Worm (Caenorhabditis elegans): Measurements from ENCODE around the gene C54D10.5.

C54D10.5 gene

DNA sequence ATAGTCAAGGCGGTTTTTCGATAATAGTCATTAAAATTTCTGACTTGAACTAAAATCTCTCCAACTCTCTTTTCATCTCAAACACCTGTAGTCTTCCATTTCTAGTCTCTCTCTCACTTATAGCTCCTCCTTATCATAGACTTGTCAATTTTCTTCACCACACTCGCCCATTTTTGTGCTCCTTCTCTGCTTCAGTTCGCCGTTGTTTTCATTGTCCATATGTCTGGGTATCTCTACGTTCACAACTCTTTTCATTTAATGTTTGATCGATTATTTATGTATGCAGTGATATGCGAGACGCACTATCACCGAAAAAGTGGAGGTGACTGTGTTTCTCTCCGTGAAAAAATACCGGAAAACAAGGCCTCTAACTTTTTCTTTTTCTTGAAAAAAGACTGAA is 38.6 kb downstream of the C54D10.5 start (continued):
- peak; percentile 11 for TF ChIP-seq fos-1 (tag; optimal IDR thresholded peaks at IDR 0.05)
- TF ChIP-seq F10B5.3 (tag; optimal IDR thresholded peaks at IDR 0.05), result no peak
- no peak for TF ChIP-seq nhr-48 (tag; optimal IDR thresholded peaks at IDR 0.05)
- TF ChIP-seq tra-1 (GFP tag; IDR thresholded peaks at IDR 0.05), result peak; percentile 52; the same call in 1 of the 2 replicates
- TF ChIP-seq daf-8 (GFP tag; IDR thresholded peaks at IDR 0.05), result no peak
- no peak for TF ChIP-seq zfp-3 (GFP tag; conservative IDR thresholded peaks at IDR 0.05)
- TF ChIP-seq pqm-1 (tag; optimal IDR thresholded peaks at IDR 0.05), result peak; percentile 96
- no peak for TF ChIP-seq lim-7 (GFP tag; IDR thresholded peaks at IDR 0.05)
- TF ChIP-seq php-3 (GFP tag; IDR thresholded peaks at IDR 0.05), result peak; percentile 90
- no peak for TF ChIP-seq set-16 (GFP tag; IDR thresholded peaks at IDR 0.05)
- TF ChIP-seq unc-62 (GFP tag; optimal IDR thresholded peaks at IDR 0.05 in 1 of 2), result peak in 1 of 2 experiments; percentile 72
- TF ChIP-seq unc-62 (tag; optimal IDR thresholded peaks at IDR 0.05), result no peak
- no peak for TF ChIP-seq ceh-62 (tag; optimal IDR thresholded peaks at IDR 0.05)
- no peak for TF ChIP-seq ZK337.2 (GFP tag; IDR thresholded peaks at IDR 0.05)
- no peak for TF ChIP-seq lin-39 (tag; optimal IDR thresholded peaks at IDR 0.05)
- no peak for TF ChIP-seq daf-19 (GFP tag; conservative IDR thresholded peaks at IDR 0.05)
- no peak for TF ChIP-seq nhr-25 (tag; optimal IDR thresholded peaks at IDR 0.05; ENCODE audit: borderline replicate concordance, insufficient read depth)
- TF ChIP-seq ces-1 (GFP tag; optimal IDR thresholded peaks at IDR 0.05), result no peak
- no peak for TF ChIP-seq T20F7.1 (GFP tag; optimal IDR thresholded peaks at IDR 0.05)
- TF ChIP-seq nhr-237 (tag; optimal IDR thresholded peaks at IDR 0.05), result no peak
- TF ChIP-seq nhr-11 (tag; optimal IDR thresholded peaks at IDR 0.05), result peak; percentile 9
- TF ChIP-seq snpc-1.2 (GFP tag; IDR thresholded peaks at IDR 0.05), result no peak
- peak; percentile 71 for TF ChIP-seq nhr-77 (tag; optimal IDR thresholded peaks at IDR 0.05)
- TF ChIP-seq daf-12 (tag; optimal IDR thresholded peaks at IDR 0.05), result no peak
- TF ChIP-seq unc-130 (GFP tag; optimal IDR thresholded peaks at IDR 0.05), result no peak
- no peak for TF ChIP-seq Y105C5A.15 (GFP tag; IDR thresholded peaks at IDR 0.05)
- no peak for TF ChIP-seq sdz-12 (GFP tag; optimal IDR thresholded peaks at IDR 0.05)
- TF ChIP-seq nhr-111 (GFP tag; optimal IDR thresholded peaks at IDR 0.05), result no peak
- no peak for TF ChIP-seq zip-2 (tag; optimal IDR thresholded peaks at IDR 0.05)
- TF ChIP-seq nhr-28 (tag; optimal IDR thresholded peaks at IDR 0.05), result peak; percentile 94
- TF ChIP-seq F44E2.7 (GFP tag; IDR thresholded peaks at IDR 0.05), result no peak
- TF ChIP-seq spr-1 (tag; optimal IDR thresholded peaks at IDR 0.05), result no peak
- TF ChIP-seq Y75B8A.6 (GFP tag; IDR thresholded peaks at IDR 0.05), result no peak
- no peak for TF ChIP-seq lin-15B (tag; optimal IDR thresholded peaks at IDR 0.05)
- TF ChIP-seq snpc-4 (tag; optimal IDR thresholded peaks at IDR 0.05), result no peak
- TF ChIP-seq mxl-3 (GFP tag; optimal IDR thresholded peaks at IDR 0.05), result no peak
- TF ChIP-seq F26F4.8 (GFP tag; conservative IDR thresholded peaks at IDR 0.05), result no peak
- TF ChIP-seq dve-1 (tag; optimal IDR thresholded peaks at IDR 0.05; ENCODE audit: insufficient read depth), result peak; percentile 71
- no peak for TF ChIP-seq Y48G9A.11 (GFP tag; IDR thresholded peaks at IDR 0.05)
- TF ChIP-seq skn-1 (tag; optimal IDR thresholded peaks at IDR 0.05), result no peak
- no peak for TF ChIP-seq daf-16 (GFP tag; optimal IDR thresholded peaks at IDR 0.05)
- TF ChIP-seq daf-16 (tag; optimal IDR thresholded peaks at IDR 0.05), result peak; percentile 93

DNA sequence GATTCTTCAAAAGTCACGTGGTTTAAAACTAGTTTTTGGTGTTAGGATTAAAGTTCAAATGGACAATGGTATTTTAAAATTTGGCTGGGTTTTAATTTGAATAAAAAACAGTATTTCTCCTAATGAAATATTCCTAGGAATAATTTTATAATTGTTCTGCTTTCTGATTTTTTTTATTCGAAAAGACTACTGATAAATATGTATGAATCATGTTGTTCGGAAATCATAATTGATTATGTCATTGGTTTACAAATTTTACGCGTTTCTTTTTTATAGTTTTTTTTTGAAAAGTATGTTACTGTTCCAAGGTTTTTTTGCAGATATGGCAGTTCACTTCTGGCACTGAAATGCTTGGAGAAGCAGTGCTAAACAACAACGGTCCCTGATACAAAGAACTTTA is 39.2 kb downstream of the C54D10.5 start, which contains the start of gene F28C1.3:
Gene F28C1.3, plus strand, starts transcription at position 301 of the 400 bp plus-strand sequence.
- TF ChIP-seq Y5F2A.4 (GFP tag; optimal IDR thresholded peaks at IDR 0.05) (no peak), daf-16 (GFP tag; optimal IDR thresholded peaks at IDR 0.05) (no peak), daf-16 (tag; optimal IDR thresholded peaks at IDR 0.05) (no peak), ZK337.2 (GFP tag; IDR thresholded peaks at IDR 0.05) (no peak), spr-3 (GFP tag; optimal IDR thresholded peaks at IDR 0.05) (no peak), pqm-1 (tag; optimal IDR thresholded peaks at IDR 0.05) (no peak), lsy-2 (tag; optimal IDR thresholded peaks at IDR 0.05) (no peak), nhr-6 (tag; optimal IDR thresholded peaks at IDR 0.05) (no peak), lin-29 (GFP tag; IDR thresholded peaks at IDR 0.05) (no peak)

Data from whole organism, L4 larva.